Fruit fly (Drosophila melanogaster): Measurements from ENCODE around the gene Mur18B.

DNA sequence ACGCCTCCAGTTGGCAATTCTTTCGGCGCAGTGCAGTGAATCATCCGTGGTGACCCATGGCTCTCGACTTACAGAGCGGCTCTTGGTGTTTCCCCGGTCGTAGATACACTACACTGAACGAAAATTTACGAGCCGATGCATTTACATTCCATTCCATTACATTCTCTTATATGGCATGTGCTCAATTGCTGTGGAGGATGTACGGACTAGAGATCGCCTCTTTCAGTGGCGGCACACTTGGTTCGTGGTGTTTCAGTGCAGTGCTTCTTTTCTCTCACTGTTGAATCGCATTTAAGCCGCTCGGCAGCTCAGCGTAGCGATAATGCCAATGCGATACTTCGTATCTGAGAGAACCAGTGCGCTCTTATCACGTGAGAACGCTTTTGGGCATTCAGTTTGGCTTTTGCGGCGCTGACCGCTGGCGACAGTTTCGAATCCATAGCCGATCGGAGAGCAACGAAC is 25.4 kb upstream of the Mur18B start, which contains the start of gene Mec2:
- peak; percentile 54 for TF ChIP-seq CG8301 (tag; optimal IDR thresholded peaks at IDR 0.05)
- TF ChIP-seq CG32121 (GFP tag; IDR thresholded peaks at IDR 0.05) = peak; percentile 72
- no peak for TF ChIP-seq CG10348 (GFP tag; IDR thresholded peaks at IDR 0.05)
- peak; percentile 80 for TF ChIP-seq Ets98B (GFP tag; IDR thresholded peaks at IDR 0.05)
- TF ChIP-seq CG8159 (tag; optimal IDR thresholded peaks at IDR 0.05) = peak; percentile 70
- TF ChIP-seq rn (GFP tag; IDR thresholded peaks at IDR 0.05) = peak; percentile 42; the same call in 1 of the 2 replicates
- peak; percentile 73 for TF ChIP-seq CG34367 (tag; optimal IDR thresholded peaks at IDR 0.05)
- peak; percentile 84 for TF ChIP-seq CG4496 (GFP tag; IDR thresholded peaks at IDR 0.05)
- peak; percentile 72 for TF ChIP-seq EcR (GFP tag; optimal IDR thresholded peaks at IDR 0.05)
- peak; percentile 62 for TF ChIP-seq CG9948 (tag; optimal IDR thresholded peaks at IDR 0.05)
